Fruit fly (Drosophila melanogaster) whole organism, embryonic: ENCODE measurements around the gene CG40045.
A peak's percentile ranks its signal among the peaks of the same experiment; 100 is the strongest.

Experiments
- CG10462 ChIP-seq: fragments of 200-800 bp; sonication (Bioruptor generic); optimal IDR thresholded peaks from 2 replicates; lab custom pipeline; 2016; ENCODE audit warnings: missing biosample characterization, missing genetic modification characterization
- CG10979 ChIP-seq: fragments of 200-800 bp; sonication (Bioruptor generic); optimal IDR thresholded peaks from 2 replicates; lab custom pipeline; 2018; ENCODE audit warnings: missing biosample characterization, mild to moderate bottlenecking, missing genetic modification characterization, moderate library complexity
- CG11093 ChIP-seq: fragments of 200-800 bp; sonication (Bioruptor generic); IDR thresholded peaks from 3 replicates; pipeline ENCODE4 v1.3.6; 2022; ENCODE audit warnings: missing biosample characterization, missing genetic modification characterization
- CG12219 ChIP-seq: fragments of 200-800 bp; sonication (Bioruptor generic); optimal IDR thresholded peaks from 3 replicates; lab custom pipeline; 2018; ENCODE audit warnings: missing biosample characterization, mild to moderate bottlenecking, missing genetic modification characterization
- CG14441 ChIP-seq: fragments of 200-800 bp; sonication (Bioruptor generic); IDR thresholded peaks from 2 replicates; pipeline ENCODE4 v1.3.6; 2022; ENCODE audit warnings: missing biosample characterization, missing genetic modification characterization
- CG14860 ChIP-seq: fragments of 200-800 bp; sonication (Bioruptor generic); IDR thresholded peaks from 3 replicates; pipeline ENCODE4 v1.3.6; 2022; ENCODE audit warnings: missing biosample characterization, missing genetic modification characterization; ENCODE audit not compliant: partially characterized antibody
- CG15696 ChIP-seq: fragments of 200-800 bp; sonication (Bioruptor generic); optimal IDR thresholded peaks from 2 replicates; lab custom pipeline; 2019; ENCODE audit warnings: missing biosample characterization, mild to moderate bottlenecking, missing genetic modification characterization, moderate library complexity
- CG17568 ChIP-seq: fragments of 200-800 bp; sonication (Bioruptor generic); optimal IDR thresholded peaks from 2 replicates; lab custom pipeline; 2018; ENCODE audit warnings: missing biosample characterization, mild to moderate bottlenecking, missing genetic modification characterization, moderate library complexity
- CG1792 ChIP-seq: fragments of 200-800 bp; sonication (Bioruptor generic); optimal IDR thresholded peaks from 2 replicates; lab custom pipeline; 2016; ENCODE audit warnings: missing biosample characterization, missing genetic modification characterization
- CG18599 ChIP-seq: fragments of 200-800 bp; sonication (Bioruptor generic); optimal IDR thresholded peaks from 3 replicates; lab custom pipeline; 2017; ENCODE audit warnings: missing biosample characterization, missing genetic modification characterization, mild to moderate bottlenecking, moderate library complexity, missing genetic modification reagents
- CG31365 ChIP-seq: fragments of 200-800 bp; sonication (Bioruptor generic); optimal IDR thresholded peaks from 2 replicates; lab custom pipeline; 2018; ENCODE audit warnings: missing biosample characterization, mild to moderate bottlenecking, missing genetic modification characterization
- CG3163 ChIP-seq: fragments of 200-800 bp; sonication (Bioruptor generic); optimal IDR thresholded peaks from 3 replicates; lab custom pipeline; 2016; ENCODE audit warnings: missing biosample characterization, missing genetic modification characterization
- CG3281 ChIP-seq: fragments of 200-800 bp; sonication (Bioruptor generic); optimal IDR thresholded peaks from 3 replicates; lab custom pipeline; 2017; ENCODE audit warnings: missing biosample characterization, mild to moderate bottlenecking, missing genetic modification characterization
- CG33557 ChIP-seq: fragments of 200-800 bp; sonication (Bioruptor generic); optimal IDR thresholded peaks from 2 replicates; lab custom pipeline; 2019; ENCODE audit warnings: missing biosample characterization, mild to moderate bottlenecking, missing genetic modification characterization, moderate library complexity
- CG34376 ChIP-seq: fragments of 200-800 bp; sonication (Bioruptor generic); optimal IDR thresholded peaks from 2 replicates; lab custom pipeline; 2018; ENCODE audit warnings: missing biosample characterization, mild to moderate bottlenecking, missing genetic modification characterization
- CG3995 ChIP-seq: fragments of 200-800 bp; sonication (Bioruptor generic); optimal IDR thresholded peaks from 3 replicates; lab custom pipeline; 2016; ENCODE audit warnings: missing biosample characterization, missing genetic modification characterization
- CG4617 ChIP-seq: fragments of 200-800 bp; sonication (Bioruptor generic); optimal IDR thresholded peaks from 3 replicates; lab custom pipeline; 2016; ENCODE audit warnings: missing biosample characterization, missing genetic modification characterization, borderline replicate concordance
- CG4820 ChIP-seq: fragments of 200-800 bp; sonication (Bioruptor generic); optimal IDR thresholded peaks from 3 replicates; lab custom pipeline; 2016; ENCODE audit warnings: missing biosample characterization, missing genetic modification characterization
- CG6689 ChIP-seq: fragments of 200-800 bp; sonication (Bioruptor generic); IDR thresholded peaks from 2 replicates; pipeline ENCODE4 v1.3.6; 2022; ENCODE audit warnings: missing biosample characterization, missing genetic modification characterization
- CG7271 ChIP-seq: fragments of 200-800 bp; sonication (Bioruptor generic); optimal IDR thresholded peaks from 2 replicates; lab custom pipeline; 2018; ENCODE audit warnings: missing biosample characterization, mild to moderate bottlenecking, missing genetic modification characterization, moderate library complexity
- CG7556 ChIP-seq: fragments of 200-800 bp; sonication (Bioruptor generic); optimal IDR thresholded peaks from 2 replicates; lab custom pipeline; 2017; ENCODE audit warnings: missing biosample characterization, mild to moderate bottlenecking, missing genetic modification characterization
- CG8290 ChIP-seq, 3 experiments: fragments of 200-800 bp; sonication (Bioruptor generic); optimal IDR thresholded peaks; 2 replicates each; lab custom pipeline; 2016 to 2019; ENCODE audit warnings: missing biosample characterization in 3 of 3, missing genetic modification characterization in 3 of 3, mild to moderate bottlenecking in 2 of 3, moderate library complexity in 1 of 3
- CrebB ChIP-seq: fragments of 200-800 bp; sonication (Bioruptor generic); optimal IDR thresholded peaks from 3 replicates; lab custom pipeline; 2018; ENCODE audit warnings: missing biosample characterization, mild to moderate bottlenecking, missing genetic modification characterization
- Dref ChIP-seq: fragments of 200-800 bp; sonication (Bioruptor generic); IDR thresholded peaks from 2 replicates; pipeline ENCODE4 v1.3.6; 2022; ENCODE audit warnings: missing biosample characterization, missing genetic modification characterization
- Fer3 ChIP-seq: fragments of 200-800 bp; sonication (Bioruptor generic); optimal IDR thresholded peaks from 2 replicates; lab custom pipeline; 2018; ENCODE audit warnings: missing biosample characterization, mild to moderate bottlenecking, missing genetic modification characterization, moderate library complexity
- Hmx ChIP-seq: fragments of 200-800 bp; sonication (Bioruptor generic); optimal IDR thresholded peaks from 2 replicates; lab custom pipeline; 2016; ENCODE audit warnings: missing biosample characterization, missing genetic modification characterization
- Hr78 ChIP-seq, 2 experiments: fragments of 200-800 bp in 1 of 2; fragments of >200 bp in 1 of 2; sonication (Bioruptor generic) in 1 of 2; optimal IDR thresholded peaks; 2 replicates each; lab custom pipeline; 2017 to 2019; ENCODE audit warnings: missing biosample characterization in 2 of 2, missing genetic modification characterization in 2 of 2, mild to moderate bottlenecking in 1 of 2, moderate library complexity in 1 of 2
- MESR4 ChIP-seq: fragments of 200-800 bp; sonication (Bioruptor generic); optimal IDR thresholded peaks from 2 replicates; lab custom pipeline; 2018; ENCODE audit warnings: missing biosample characterization, mild to moderate bottlenecking, missing genetic modification characterization, moderate library complexity
- Mes4 ChIP-seq: fragments of 200-800 bp; sonication (Bioruptor generic); optimal IDR thresholded peaks from 2 replicates; lab custom pipeline; 2016; ENCODE audit warnings: missing biosample characterization, missing genetic modification characterization
- NC2α ChIP-seq: fragments of 200-800 bp; sonication (Bioruptor generic); optimal IDR thresholded peaks from 2 replicates; lab custom pipeline; 2016; ENCODE audit warnings: missing biosample characterization, missing genetic modification characterization
- PHDP ChIP-seq: fragments of 200-800 bp; sonication (Bioruptor generic); optimal IDR thresholded peaks from 3 replicates; lab custom pipeline; 2018; ENCODE audit warnings: missing biosample characterization, mild to moderate bottlenecking, missing genetic modification characterization, moderate library complexity
- Poxn ChIP-seq: fragments of 200-800 bp; sonication (Bioruptor generic); IDR thresholded peaks from 2 replicates; pipeline ENCODE4 v1.3.6; 2022; ENCODE audit warnings: missing biosample characterization, missing genetic modification characterization
- Sox100B ChIP-seq: fragments of 200-800 bp; sonication (Bioruptor generic); optimal IDR thresholded peaks from 3 replicates; lab custom pipeline; 2018; ENCODE audit warnings: missing biosample characterization, mild to moderate bottlenecking, missing genetic modification characterization
- Vsx1 ChIP-seq: fragments of 200-800 bp; sonication (Bioruptor generic); optimal IDR thresholded peaks from 2 replicates; lab custom pipeline; 2017; ENCODE audit warnings: missing biosample characterization, mild to moderate bottlenecking, missing genetic modification characterization, missing genetic modification reagents
- al ChIP-seq: fragments of 200-800 bp; sonication (Bioruptor generic); IDR thresholded peaks from 2 replicates; pipeline ENCODE4 v1.3.6; 2022; ENCODE audit warnings: missing biosample characterization, missing genetic modification characterization
- az2 ChIP-seq: fragments of 200-800 bp; sonication (Bioruptor generic); optimal IDR thresholded peaks from 3 replicates; lab custom pipeline; 2016; ENCODE audit warnings: missing biosample characterization, missing genetic modification characterization
- br ChIP-seq: fragments of >200 bp; optimal IDR thresholded peaks from 2 replicates; lab custom pipeline; 2017
- croc ChIP-seq: fragments of 200-800 bp; sonication (Bioruptor generic); conservative IDR thresholded peaks from 3 replicates; pipeline ENCODE4 v1.3.6; 2022; ENCODE audit warnings: missing biosample characterization, missing genetic modification characterization
- da ChIP-seq: fragments of 200-800 bp; sonication (Bioruptor generic); optimal IDR thresholded peaks from 2 replicates; lab custom pipeline; 2016; ENCODE audit warnings: missing biosample characterization, missing genetic modification characterization
- dpn ChIP-seq, 2 experiments: fragments of 200-800 bp; sonication (Bioruptor generic); optimal IDR thresholded peaks; 3 replicates each; lab custom pipeline; 2016; ENCODE audit warnings: missing biosample characterization in 2 of 2, missing genetic modification characterization in 2 of 2
- grn ChIP-seq: fragments of 200-800 bp; sonication (Bioruptor generic); optimal IDR thresholded peaks from 3 replicates; lab custom pipeline; 2017; ENCODE audit warnings: missing biosample characterization, missing genetic modification characterization
- ham ChIP-seq: fragments of 200-800 bp; sonication (Bioruptor generic); IDR thresholded peaks from 2 replicates; pipeline ENCODE4 v1.3.6; 2022; ENCODE audit warnings: missing biosample characterization, missing genetic modification characterization
- ken ChIP-seq: fragments of 200-800 bp; sonication (Bioruptor generic); IDR thresholded peaks from 3 replicates; pipeline ENCODE4 v1.3.6; 2022; ENCODE audit warnings: missing biosample characterization, missing genetic modification characterization
- lilli ChIP-seq: fragments of 200-800 bp; sonication (Bioruptor generic); optimal IDR thresholded peaks from 3 replicates; lab custom pipeline; 2016; ENCODE audit warnings: missing biosample characterization, missing genetic modification characterization
- lmd ChIP-seq: fragments of 200-800 bp; sonication (Bioruptor generic); IDR thresholded peaks from 2 replicates; pipeline ENCODE4 v1.3.6; 2022; ENCODE audit warnings: missing biosample characterization, missing genetic modification characterization
- mld ChIP-seq: fragments of 200-800 bp; sonication (Bioruptor generic); IDR thresholded peaks from 3 replicates; pipeline ENCODE4 v1.3.6; 2022; ENCODE audit warnings: missing biosample characterization, missing genetic modification characterization; ENCODE audit not compliant: partially characterized antibody
- nerfin-1 ChIP-seq: fragments of 200-800 bp; sonication (Bioruptor generic); optimal IDR thresholded peaks from 3 replicates; lab custom pipeline; 2019; ENCODE audit warnings: missing biosample characterization, mild to moderate bottlenecking, missing genetic modification characterization, moderate library complexity
- ro ChIP-seq: fragments of 200-800 bp; sonication (Bioruptor generic); IDR thresholded peaks from 2 replicates; pipeline ENCODE4 v1.3.6; 2022; ENCODE audit warnings: missing biosample characterization, missing genetic modification characterization
- twi ChIP-seq: fragments of 200-800 bp; optimal IDR thresholded peaks from 2 replicates; lab custom pipeline; 2019; ENCODE audit warnings: missing biosample characterization, mild to moderate bottlenecking, missing genetic modification characterization, moderate library complexity
- wek ChIP-seq: fragments of 200-800 bp; sonication (Bioruptor generic); optimal IDR thresholded peaks from 3 replicates; lab custom pipeline; 2018; ENCODE audit warnings: missing biosample characterization, mild to moderate bottlenecking, missing genetic modification characterization, moderate library complexity

CG40045 gene

dm6 chr3L:24028211-24028900, at the start of gene CG40045 (continued):
- no peak for TF ChIP-seq CG33557 (GFP tag; lab: Kevin White, UChicago)
- no peak for TF ChIP-seq da (GFP tag; lab: Kevin White, UChicago)
- no peak for TF ChIP-seq CG6689 (GFP tag; lab: Robert Waterston, UW)
- TF ChIP-seq ham (GFP tag; lab: Robert Waterston, UW) = no peak
- TF ChIP-seq grn (GFP tag; lab: Kevin White, UChicago) = no peak
- no peak for TF ChIP-seq wek (GFP tag; lab: Kevin White, UChicago)
- TF ChIP-seq Hmx (GFP tag; lab: Kevin White, UChicago) = no peak
- TF ChIP-seq lilli = no peak
- no peak for TF ChIP-seq CG4820 (GFP tag; lab: Kevin White, UChicago)
- peak; percentile 30 for TF ChIP-seq CG4617 (GFP tag; lab: Kevin White, UChicago)
- TF ChIP-seq Hr78 (GFP tag; optimal IDR thresholded peaks at IDR 0.05; lab: Kevin White, UChicago) = peak in 1 of 2 experiments; percentile 21
- TF ChIP-seq mld = no peak
- no peak for TF ChIP-seq ro
- TF ChIP-seq CG3281 (GFP tag; lab: Kevin White, UChicago) = no peak
- peak; percentile 42 for TF ChIP-seq CG3995
- no peak for TF ChIP-seq CG14860 (GFP tag; lab: Robert Waterston, UW)
- no peak for TF ChIP-seq CrebB (tag; lab: Kevin White, UChicago)
- TF ChIP-seq CG11093 (GFP tag; lab: Robert Waterston, UW) = no peak
- no peak for TF ChIP-seq CG10462 (GFP tag; lab: Kevin White, UChicago)
- TF ChIP-seq NC2α (GFP tag; lab: Kevin White, UChicago) = no peak
- TF ChIP-seq dpn (GFP tag; optimal IDR thresholded peaks at IDR 0.05; lab: Kevin White, UChicago) = no peak
- TF ChIP-seq CG3163 (GFP tag; lab: Kevin White, UChicago) = no peak
- no peak for TF ChIP-seq CG14441
- no peak for TF ChIP-seq croc
- no peak for TF ChIP-seq Dref
- no peak for TF ChIP-seq CG31365 (tag; lab: Kevin White, UChicago)
- no peak for TF ChIP-seq PHDP
- TF ChIP-seq CG10979 (tag; lab: Kevin White, UChicago) = no peak
- peak; percentile 53 for TF ChIP-seq MESR4 (GFP tag; lab: Kevin White, UChicago)
- no peak for TF ChIP-seq az2 (GFP tag; lab: Kevin White, UChicago)
- TF ChIP-seq CG12219 = no peak
- TF ChIP-seq nerfin-1 (tag; lab: Kevin White, UChicago) = no peak
- TF ChIP-seq Poxn (GFP tag; lab: Robert Waterston, UW) = no peak
- no peak for TF ChIP-seq CG34376
- TF ChIP-seq Mes4 (GFP tag; lab: Kevin White, UChicago) = no peak
- TF ChIP-seq CG7556 (GFP tag; lab: Kevin White, UChicago) = no peak
- no peak for TF ChIP-seq Fer3 (tag; lab: Kevin White, UChicago)
- no peak for TF ChIP-seq twi (tag; lab: Kevin White, UChicago)
- TF ChIP-seq CG18599 (GFP tag; lab: Kevin White, UChicago) = no peak
- TF ChIP-seq CG7271 (tag; lab: Kevin White, UChicago) = no peak
- TF ChIP-seq Vsx1 (GFP tag; lab: Kevin White, UChicago) = no peak
- TF ChIP-seq Sox100B (GFP tag; lab: Kevin White, UChicago) = no peak
- no peak for TF ChIP-seq ken (GFP tag; lab: Robert Waterston, UW)
- no peak for TF ChIP-seq CG17568 (GFP tag; lab: Kevin White, UChicago)
- TF ChIP-seq CG1792 (GFP tag; lab: Kevin White, UChicago) = no peak
- no peak for TF ChIP-seq lmd (GFP tag; lab: Robert Waterston, UW)
- TF ChIP-seq CG8290 (GFP tag; optimal IDR thresholded peaks at IDR 0.05; lab: Kevin White, UChicago) = peak; percentile 82
- TF ChIP-seq CG8290 (tag; optimal IDR thresholded peaks at IDR 0.05; lab: Kevin White, UChicago) = peak; percentile 43 to 76
- no peak for TF ChIP-seq br
- no peak for TF ChIP-seq al
- no peak for TF ChIP-seq CG15696 (tag; lab: Kevin White, UChicago)
